Fruit fly (Drosophila melanogaster): Measurements from ENCODE around the gene Pdk1.

The Pdk1 gene

dm6 chr3L:159406-160084 lies 30.3 kb downstream of the Pdk1 start:
- TF ChIP-seq usp (GFP tag; optimal IDR thresholded peaks at IDR 0.05) (no peak), EcR (GFP tag; optimal IDR thresholded peaks at IDR 0.05) (no peak), CG8478 (optimal IDR thresholded peaks at IDR 0.05) (no peak), psq (optimal IDR thresholded peaks at IDR 0.05) (no peak), Dll (optimal IDR thresholded peaks at IDR 0.05) (no peak), pan (optimal IDR thresholded peaks at IDR 0.05) (no peak)

dm6 chr3L:160446-161094 lies 31.3 kb downstream of the Pdk1 start:
- TF ChIP-seq Dll (optimal IDR thresholded peaks at IDR 0.05) (no peak), usp (GFP tag; optimal IDR thresholded peaks at IDR 0.05) (no peak), EcR (GFP tag; optimal IDR thresholded peaks at IDR 0.05) (no peak), pan (optimal IDR thresholded peaks at IDR 0.05) (no peak), psq (optimal IDR thresholded peaks at IDR 0.05) (no peak), CG8478 (optimal IDR thresholded peaks at IDR 0.05) (no peak)

- no peak for TF ChIP-seq CG8478 (optimal IDR thresholded peaks at IDR 0.05)
- TF ChIP-seq pan (optimal IDR thresholded peaks at IDR 0.05): no peak
- TF ChIP-seq EcR (GFP tag; optimal IDR thresholded peaks at IDR 0.05): no peak
- no peak for TF ChIP-seq psq (optimal IDR thresholded peaks at IDR 0.05)
- TF ChIP-seq usp (GFP tag; optimal IDR thresholded peaks at IDR 0.05): no peak
Observed at dm6 chr3L:161833-162587, 32.8 kb downstream of the Pdk1 start.

dm6 chr3L:165981-166788 lies 36.9 kb downstream of the Pdk1 start:
- TF ChIP-seq pan (optimal IDR thresholded peaks at IDR 0.05): no peak
- no peak for TF ChIP-seq Dll (optimal IDR thresholded peaks at IDR 0.05)
- no peak for TF ChIP-seq CG8478 (optimal IDR thresholded peaks at IDR 0.05)
- no peak for TF ChIP-seq EcR (GFP tag; optimal IDR thresholded peaks at IDR 0.05)
- TF ChIP-seq usp (GFP tag; optimal IDR thresholded peaks at IDR 0.05): no peak
- TF ChIP-seq psq (optimal IDR thresholded peaks at IDR 0.05): no peak

- TF ChIP-seq psq (optimal IDR thresholded peaks at IDR 0.05) (no peak), Dll (optimal IDR thresholded peaks at IDR 0.05) (no peak), EcR (GFP tag; optimal IDR thresholded peaks at IDR 0.05) (no peak), pan (optimal IDR thresholded peaks at IDR 0.05) (no peak), CG8478 (optimal IDR thresholded peaks at IDR 0.05) (no peak)
Observed at dm6 chr3L:166789-167132, 37.5 kb downstream of the Pdk1 start.

dm6 chr3L:171729-172128 lies 42.5 kb downstream of the Pdk1 start:
- TF ChIP-seq CG8478 (optimal IDR thresholded peaks at IDR 0.05): no peak
- no peak for TF ChIP-seq Dll (optimal IDR thresholded peaks at IDR 0.05)

dm6 chr3L:174501-174900 lies 45.3 kb downstream of the Pdk1 start:
- no peak for TF ChIP-seq psq (optimal IDR thresholded peaks at IDR 0.05)
- TF ChIP-seq pan (optimal IDR thresholded peaks at IDR 0.05): no peak
- no peak for TF ChIP-seq usp (GFP tag; optimal IDR thresholded peaks at IDR 0.05)
- no peak for TF ChIP-seq Dll (optimal IDR thresholded peaks at IDR 0.05)
- no peak for TF ChIP-seq CG8478 (optimal IDR thresholded peaks at IDR 0.05)
- no peak for TF ChIP-seq EcR (GFP tag; optimal IDR thresholded peaks at IDR 0.05)

- TF ChIP-seq EcR (GFP tag; optimal IDR thresholded peaks at IDR 0.05): no peak
Observed at dm6 chr3L:175949-176348, 46.7 kb downstream of the Pdk1 start, which contains the start of gene CG7049. Gene CG7049, minus strand, starts transcription at chr3L:176228.

dm6 chr3L:177938-178337 lies 48.7 kb downstream of the Pdk1 start:
- TF ChIP-seq EcR (GFP tag; optimal IDR thresholded peaks at IDR 0.05): no peak
- TF ChIP-seq pan (optimal IDR thresholded peaks at IDR 0.05): no peak
- TF ChIP-seq CG8478 (optimal IDR thresholded peaks at IDR 0.05): no peak
- no peak for TF ChIP-seq psq (optimal IDR thresholded peaks at IDR 0.05)
- no peak for TF ChIP-seq Dll (optimal IDR thresholded peaks at IDR 0.05)
- TF ChIP-seq usp (GFP tag; optimal IDR thresholded peaks at IDR 0.05): no peak

- no peak for TF ChIP-seq Dll (optimal IDR thresholded peaks at IDR 0.05)
- no peak for TF ChIP-seq usp (GFP tag; optimal IDR thresholded peaks at IDR 0.05)
- no peak for TF ChIP-seq psq (optimal IDR thresholded peaks at IDR 0.05)
Observed at dm6 chr3L:178445-178844, 49.2 kb downstream of the Pdk1 start.

dm6 chr3L:178913-179488 lies 49.8 kb downstream of the Pdk1 start, which contains the start of gene Vdup1:
Gene Vdup1, minus strand, starts transcription at chr3L:178963.
- no peak for TF ChIP-seq usp (GFP tag; optimal IDR thresholded peaks at IDR 0.05)
- no peak for TF ChIP-seq CG8478 (optimal IDR thresholded peaks at IDR 0.05)
- TF ChIP-seq pan (optimal IDR thresholded peaks at IDR 0.05): no peak
- no peak for TF ChIP-seq EcR (GFP tag; optimal IDR thresholded peaks at IDR 0.05)
- TF ChIP-seq psq (optimal IDR thresholded peaks at IDR 0.05): no peak
- TF ChIP-seq Dll (optimal IDR thresholded peaks at IDR 0.05): no peak

Data from whole organism.